Fruit fly (Drosophila melanogaster) whole organism, wandering third instar larva: ENCODE data around the gene sba.

Experiments used
- CG32264 ChIP-seq: fragments of 200-800 bp; sonication (Bioruptor generic); optimal IDR thresholded peaks from 2 replicates; lab custom pipeline; 2016; ENCODE audit warnings: missing biosample characterization, missing genetic modification characterization
- CrebA ChIP-seq: fragments of 200-800 bp; sonication (Bioruptor generic); optimal IDR thresholded peaks from 2 replicates; lab custom pipeline; 2016; ENCODE audit warnings: missing biosample characterization, mild to moderate bottlenecking, missing genetic modification characterization, borderline replicate concordance
- HLH106 ChIP-seq: fragments of 200-800 bp; optimal IDR thresholded peaks from 3 replicates; lab custom pipeline; 2019; ENCODE audit warnings: missing biosample characterization, mild to moderate bottlenecking, missing genetic modification characterization, moderate library complexity
- Hnf4 ChIP-seq: fragments of 200-800 bp; sonication (Bioruptor generic); optimal IDR thresholded peaks from 2 replicates; lab custom pipeline; 2016; ENCODE audit warnings: missing biosample characterization, mild to moderate bottlenecking, missing genetic modification characterization
- OdsH ChIP-seq: fragments of 200-800 bp; sonication (Bioruptor generic); optimal IDR thresholded peaks from 2 replicates; lab custom pipeline; 2016; ENCODE audit warnings: missing biosample characterization, mild to moderate bottlenecking, missing genetic modification characterization
- Sp1 ChIP-seq: fragments of 200-800 bp; sonication (Bioruptor generic); optimal IDR thresholded peaks from 3 replicates; lab custom pipeline; 2019; ENCODE audit warnings: missing biosample characterization, mild to moderate bottlenecking, missing genetic modification characterization, moderate library complexity
- dl ChIP-seq, 2 experiments: fragments of 175-275, 200-275 bp in 1 of 2; fragments of 200-275 bp in 1 of 2; sonication (Bioruptor generic); optimal IDR thresholded peaks; lab custom pipeline; 2018; ENCODE audit warnings: mild to moderate bottlenecking in 2 of 2, missing biosample characterization in 2 of 2, missing genetic modification characterization in 2 of 2, moderate library complexity in 2 of 2; ENCODE audit not compliant: partially characterized antibody in 2 of 2, insufficient read depth in 1 of 2
- dsf ChIP-seq: sonication (Bioruptor generic); optimal IDR thresholded peaks from 2 replicates; lab custom pipeline; 2016; ENCODE audit warnings: missing biosample characterization, missing genetic modification characterization, borderline replicate concordance
- psq ChIP-seq: fragments of 200-800 bp; sonication (Bioruptor generic); optimal IDR thresholded peaks from 3 replicates; lab custom pipeline; 2017; ENCODE audit warnings: missing biosample characterization, mild to moderate bottlenecking, missing genetic modification characterization, moderate library complexity
- rgr ChIP-seq: fragments of 200-800 bp; sonication (Bioruptor generic); optimal IDR thresholded peaks from 3 replicates; lab custom pipeline; 2016; ENCODE audit warnings: missing biosample characterization, mild to moderate bottlenecking, missing genetic modification characterization

DNA sequence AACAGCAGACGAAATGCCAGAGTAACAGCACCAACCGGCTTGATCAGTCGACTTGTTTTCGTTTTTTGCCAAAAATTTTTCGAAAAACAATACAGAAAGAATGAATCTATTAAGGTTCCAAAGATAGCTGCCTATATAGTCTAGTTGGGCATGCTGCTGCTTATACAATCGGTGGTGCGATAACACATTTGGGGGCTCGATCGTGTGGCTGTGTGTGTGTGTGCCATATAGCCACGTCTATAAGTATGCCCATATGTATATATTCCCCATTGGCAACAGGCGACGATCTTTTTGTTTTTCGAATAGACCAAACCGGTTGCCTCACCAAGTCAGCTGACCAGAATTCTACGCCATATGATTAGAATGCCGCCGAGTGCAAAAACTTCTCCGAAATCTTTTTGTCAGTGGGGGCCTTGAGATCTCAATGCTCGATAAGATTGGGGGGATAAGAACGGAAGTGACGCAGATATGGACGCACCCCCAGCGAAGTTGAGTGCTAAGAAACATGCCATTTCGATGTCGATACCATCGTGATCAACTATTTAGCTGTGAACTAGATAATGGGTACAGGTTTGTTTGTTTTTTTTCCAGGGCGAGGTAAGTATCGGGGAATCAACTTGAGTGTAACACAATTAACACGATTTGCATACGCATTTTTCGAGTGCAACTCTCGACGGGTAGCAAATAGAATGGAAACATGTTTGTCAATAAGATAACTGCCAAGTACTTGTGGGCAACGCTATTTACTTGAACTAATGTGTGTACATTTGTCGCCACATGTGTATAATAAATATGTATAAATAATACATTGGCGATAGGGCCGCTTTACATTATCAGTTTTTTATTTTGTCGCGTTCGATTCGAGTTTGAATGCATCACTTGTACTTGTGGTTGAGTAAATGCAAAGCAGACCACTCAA is 17.4 kb upstream of the sba start:
- TF ChIP-seq rgr (GFP tag; lab: Kevin White, UChicago) (peak; percentile 39), dl (GFP tag; optimal IDR thresholded peaks at IDR 0.05; lab: Kevin White, UChicago; ENCODE audit: insufficient read depth in 1 of 2, partially characterized antibody in 2 of 2) (no peak), CG32264 (GFP tag; lab: Kevin White, UChicago) (no peak), HLH106 (tag; lab: Kevin White, UChicago) (no peak), CrebA (GFP tag; lab: Kevin White, UChicago) (no peak), psq (GFP tag; lab: Kevin White, UChicago) (no peak), OdsH (GFP tag; lab: Kevin White, UChicago) (peak; percentile 54), Hnf4 (peak; percentile 38), dsf (no peak), Sp1 (GFP tag; lab: Kevin White, UChicago) (no peak)
